Worm (Caenorhabditis elegans) whole organism, L4 larva: Measurements from ENCODE around the gene sri-31.

Experiments used
- Y5F2A.4 ChIP-seq: fragments of 200-800 bp; sonication (Bioruptor generic); optimal IDR thresholded peaks from 2 replicates; lab custom pipeline; 2018; ENCODE audit warnings: mild to moderate bottlenecking, missing genetic modification characterization, missing compliant biosample characterization
- ceh-32 ChIP-seq: sonication (generic microtip); optimal IDR thresholded peaks from 2 replicates; lab custom pipeline; 2016; ENCODE audit warnings: mild to moderate bottlenecking, missing genetic modification characterization, missing compliant biosample characterization; ENCODE audit not compliant: poor library complexity
- daf-19 ChIP-seq: fragments of 200-800 bp; sonication (Bioruptor generic); conservative IDR thresholded peaks from 2 replicates; pipeline ENCODE4 v1.3.6; 2022; ENCODE audit warnings: missing genetic modification characterization, missing compliant biosample characterization
- hlh-30 ChIP-seq: sonication (generic microtip); optimal IDR thresholded peaks from 2 replicates; lab custom pipeline; 2017; ENCODE audit warnings: antibody characterized with exemption, mild to moderate bottlenecking, missing genetic modification characterization, missing compliant biosample characterization; ENCODE audit not compliant: insufficient read depth
- lin-1 ChIP-seq: fragments of 200-800 bp; sonication (Bioruptor generic); IDR thresholded peaks from 2 replicates; pipeline ENCODE4 v1.3.6; 2022; ENCODE audit warnings: missing genetic modification reagents, missing genetic modification characterization, missing compliant biosample characterization
- nhr-25 ChIP-seq: sonication (generic microtip); optimal IDR thresholded peaks from 2 replicates; lab custom pipeline; 2017; ENCODE audit warnings: missing genetic modification characterization, mild to moderate bottlenecking, missing compliant biosample characterization, antibody characterized with exemption, moderate library complexity, borderline replicate concordance; ENCODE audit not compliant: insufficient read depth
- nhr-28 ChIP-seq: fragments of 150-350 bp; optimal IDR thresholded peaks from 2 replicates; lab custom pipeline; 2014; ENCODE audit warnings: missing biosample characterization, missing genetic modification characterization
- pha-4 ChIP-seq, 2 experiments: fragments of 150-350 bp in 1 of 2; fragments of 200-800 bp in 1 of 2; sonication (Bioruptor generic) in 1 of 2; IDR thresholded peaks in 1 of 2; optimal IDR thresholded peaks in 1 of 2; 2 replicates each; pipeline versions ENCODE4 v1.3.6 to Lab custom; 2014 to 2022; ENCODE audit warnings: missing genetic modification characterization in 2 of 2, missing genetic modification reagents in 2 of 2, missing biosample characterization in 1 of 2, missing compliant biosample characterization in 1 of 2
- snpc-4 ChIP-seq: fragments of 150-350 bp; optimal IDR thresholded peaks from 2 replicates; lab custom pipeline; 2014; ENCODE audit warnings: missing biosample characterization, missing genetic modification characterization
- unc-62 ChIP-seq, 3 experiments: fragments of 150-350 bp in 1 of 3; sonication (generic microtip); optimal IDR thresholded peaks in 2 of 3; peaks in 1 of 3; 1 replicate in 1 of 3; 2 replicates in 2 of 3; lab custom pipeline; 2014 to 2017; ENCODE audit warnings: missing biosample characterization in 3 of 3, missing genetic modification characterization in 3 of 3, missing genetic modification reagents in 3 of 3, missing genotype in 1 of 3

ce11 chrII:3064631-3065030 lies 13.8 kb downstream of the sri-31 start:
- TF ChIP-seq pha-4 (GFP tag; IDR thresholded peaks at IDR 0.05; lab: Robert Waterston, UW): no peak
- TF ChIP-seq pha-4 (tag; optimal IDR thresholded peaks at IDR 0.05; lab: Kevin White, UChicago): no peak
- TF ChIP-seq daf-19 (GFP tag; lab: Robert Waterston, UW): no peak
- TF ChIP-seq lin-1: no peak
- no peak for TF ChIP-seq Y5F2A.4 (GFP tag; lab: Kevin White, UChicago)
- no peak for TF ChIP-seq nhr-28
- no peak for TF ChIP-seq hlh-30 (tag; lab: Kevin White, UChicago)
- TF ChIP-seq ceh-32 (tag; lab: Kevin White, UChicago): no peak
- TF ChIP-seq unc-62 (GFP tag; optimal IDR thresholded peaks at IDR 0.05 in 1 of 2; lab: Kevin White, UChicago): no peak
- no peak for TF ChIP-seq unc-62 (tag; optimal IDR thresholded peaks at IDR 0.05; lab: Kevin White, UChicago)
- TF ChIP-seq snpc-4 (tag; lab: Kevin White, UChicago): no peak
- no peak for TF ChIP-seq nhr-25 (tag; lab: Kevin White, UChicago)
